Worm (Caenorhabditis elegans) whole organism, L4 larva: Measurements from ENCODE around the gene ttr-48.
A peak's percentile ranks its signal among the peaks of the same experiment; 100 is the strongest.

Experiments
- D1046.2 ChIP-seq: fragments of 200-800 bp; sonication (Bioruptor generic); IDR thresholded peaks from 2 replicates; pipeline ENCODE4 v1.3.6; 2022; ENCODE audit warnings: missing genetic modification characterization, missing compliant biosample characterization
- F10B5.3 ChIP-seq: sonication (generic microtip); optimal IDR thresholded peaks from 2 replicates; lab custom pipeline; 2016; ENCODE audit warnings: mild to moderate bottlenecking, missing genetic modification characterization, missing compliant biosample characterization
- F37D6.2 ChIP-seq: sonication (generic microtip); optimal IDR thresholded peaks from 2 replicates; lab custom pipeline; 2016; ENCODE audit warnings: mild to moderate bottlenecking, missing genetic modification characterization, missing compliant biosample characterization
- F49E8.2 ChIP-seq: sonication (generic microtip); optimal IDR thresholded peaks from 2 replicates; lab custom pipeline; 2016; ENCODE audit warnings: missing compliant biosample characterization, mild to moderate bottlenecking, missing genetic modification characterization, borderline replicate concordance
- T20F7.1 ChIP-seq: fragments of 200-800 bp; sonication (Bioruptor generic); optimal IDR thresholded peaks from 2 replicates; lab custom pipeline; 2018; ENCODE audit warnings: mild to moderate bottlenecking, missing genetic modification characterization, missing compliant biosample characterization
- Y5F2A.4 ChIP-seq: fragments of 200-800 bp; sonication (Bioruptor generic); optimal IDR thresholded peaks from 2 replicates; lab custom pipeline; 2018; ENCODE audit warnings: mild to moderate bottlenecking, missing genetic modification characterization, missing compliant biosample characterization
- aha-1 ChIP-seq: fragments of 150-350 bp; peaks from one replicate; lab custom pipeline; 2014; ENCODE audit warnings: missing biosample characterization, missing genetic modification characterization
- arid-1 ChIP-seq: fragments of 200-800 bp; sonication (Bioruptor generic); conservative IDR thresholded peaks from 2 replicates; pipeline ENCODE4 v1.3.6; 2022; ENCODE audit warnings: missing genetic modification reagents, missing genetic modification characterization, missing compliant biosample characterization
- ces-1 ChIP-seq: fragments of 150-350 bp; sonication (generic microtip); optimal IDR thresholded peaks from 4 replicates; lab custom pipeline; 2014; ENCODE audit warnings: missing biosample characterization, missing genetic modification reagents, missing genetic modification characterization
- daf-16 ChIP-seq, 3 experiments: sonication (generic microtip); optimal IDR thresholded peaks; 2 replicates each; lab custom pipeline; 2016 to 2017; ENCODE audit warnings: missing genetic modification characterization in 3 of 3, missing genetic modification reagents in 3 of 3, mild to moderate bottlenecking in 2 of 3, missing compliant biosample characterization in 2 of 3, missing biosample characterization in 1 of 3, moderate library complexity in 1 of 3
- dmd-6 ChIP-seq: fragments of 200-800 bp; sonication (Bioruptor generic); IDR thresholded peaks from 2 replicates; pipeline ENCODE4 v1.3.6; 2022; ENCODE audit warnings: missing genetic modification reagents, missing genetic modification characterization, missing compliant biosample characterization
- dmd-8 ChIP-seq: fragments of 200-800 bp; sonication (Bioruptor generic); IDR thresholded peaks from 2 replicates; pipeline ENCODE4 v1.3.6; 2022; ENCODE audit warnings: missing genetic modification characterization, missing compliant biosample characterization
- dve-1 ChIP-seq: sonication (generic microtip); optimal IDR thresholded peaks from 2 replicates; lab custom pipeline; 2017; ENCODE audit warnings: antibody characterized with exemption, mild to moderate bottlenecking, missing genetic modification characterization, missing compliant biosample characterization; ENCODE audit not compliant: insufficient read depth
- egl-27 ChIP-seq: sonication (generic microtip); optimal IDR thresholded peaks from 3 replicates; lab custom pipeline; 2017; ENCODE audit warnings: missing biosample characterization, missing genetic modification reagents, missing genetic modification characterization
- egl-43 ChIP-seq: fragments of 200-800 bp; sonication (Bioruptor generic); IDR thresholded peaks from 2 replicates; pipeline ENCODE4 v1.3.6; 2022; ENCODE audit warnings: missing genetic modification reagents, missing genetic modification characterization, missing compliant biosample characterization
- hlh-11 ChIP-seq: fragments of 200-800 bp; sonication (Bioruptor generic); optimal IDR thresholded peaks from 2 replicates; lab custom pipeline; 2018; ENCODE audit warnings: mild to moderate bottlenecking, missing genetic modification characterization, missing compliant biosample characterization
- hlh-30 ChIP-seq: sonication (generic microtip); optimal IDR thresholded peaks from 2 replicates; lab custom pipeline; 2017; ENCODE audit warnings: antibody characterized with exemption, mild to moderate bottlenecking, missing genetic modification characterization, missing compliant biosample characterization; ENCODE audit not compliant: insufficient read depth
- jun-1 ChIP-seq: fragments of 150-350 bp; optimal IDR thresholded peaks from 2 replicates; lab custom pipeline; 2014; ENCODE audit warnings: missing biosample characterization, missing genetic modification reagents, missing genetic modification characterization
- lin-38 ChIP-seq: fragments of 200-800 bp; sonication (Bioruptor generic); IDR thresholded peaks from 2 replicates; pipeline ENCODE4 v1.3.6; 2022; ENCODE audit warnings: missing genetic modification reagents, missing genetic modification characterization, missing compliant biosample characterization
- madf-5 ChIP-seq, 2 experiments: fragments of 200-800 bp; sonication (Bioruptor generic); IDR thresholded peaks; 2 replicates each; pipeline ENCODE4 v1.3.6; 2022; ENCODE audit warnings: missing compliant biosample characterization in 2 of 2, missing genetic modification characterization in 2 of 2
- mdl-1 ChIP-seq, 2 experiments: fragments of 150-350 bp in 1 of 2; sonication (generic microtip) in 1 of 2; optimal IDR thresholded peaks; 2 replicates each; lab custom pipeline; 2014 to 2017; ENCODE audit warnings: missing biosample characterization in 2 of 2, missing genetic modification characterization in 2 of 2
- mes-2 ChIP-seq: sonication (generic microtip); optimal IDR thresholded peaks from 2 replicates; lab custom pipeline; 2016; ENCODE audit warnings: missing genotype, mild to moderate bottlenecking, missing genetic modification characterization, missing compliant biosample characterization; ENCODE audit not compliant: poor library complexity, severe bottlenecking
- mxl-3 ChIP-seq: fragments of 200-800 bp; sonication (Bioruptor generic); optimal IDR thresholded peaks from 2 replicates; lab custom pipeline; 2018; ENCODE audit warnings: mild to moderate bottlenecking, missing genetic modification characterization, missing compliant biosample characterization
- nhr-102 ChIP-seq: sonication (generic microtip); optimal IDR thresholded peaks from 2 replicates; lab custom pipeline; 2016; ENCODE audit warnings: mild to moderate bottlenecking, missing genetic modification characterization, moderate library complexity, missing compliant biosample characterization
- nhr-11 ChIP-seq: fragments of 150-350 bp; optimal IDR thresholded peaks from 2 replicates; lab custom pipeline; 2014; ENCODE audit warnings: missing biosample characterization, missing genetic modification characterization
- nhr-28 ChIP-seq: fragments of 150-350 bp; optimal IDR thresholded peaks from 2 replicates; lab custom pipeline; 2014; ENCODE audit warnings: missing biosample characterization, missing genetic modification characterization
- nhr-48 ChIP-seq: sonication (generic microtip); optimal IDR thresholded peaks from 2 replicates; lab custom pipeline; 2016; ENCODE audit warnings: mild to moderate bottlenecking, missing genetic modification characterization, missing compliant biosample characterization
- nhr-77 ChIP-seq: fragments of 150-350 bp; optimal IDR thresholded peaks from 2 replicates; lab custom pipeline; 2014; ENCODE audit warnings: missing biosample characterization, missing genetic modification characterization
- php-3 ChIP-seq: fragments of 200-800 bp; sonication (Bioruptor generic); IDR thresholded peaks from 2 replicates; pipeline ENCODE4 v1.3.6; 2022; ENCODE audit warnings: missing genetic modification reagents, missing genetic modification characterization, missing compliant biosample characterization
- pqm-1 ChIP-seq: sonication (generic microtip); optimal IDR thresholded peaks from 2 replicates; lab custom pipeline; 2017; ENCODE audit warnings: missing biosample characterization, missing genetic modification characterization
- set-16 ChIP-seq: fragments of 200-800 bp; sonication (Bioruptor generic); IDR thresholded peaks from 2 replicates; pipeline ENCODE4 v1.3.6; 2022; ENCODE audit warnings: missing genetic modification reagents, missing genetic modification characterization, missing compliant biosample characterization
- snpc-4 ChIP-seq: fragments of 150-350 bp; optimal IDR thresholded peaks from 2 replicates; lab custom pipeline; 2014; ENCODE audit warnings: missing biosample characterization, missing genetic modification characterization
- spr-3 ChIP-seq: fragments of 200-800 bp; sonication (Bioruptor generic); optimal IDR thresholded peaks from 2 replicates; lab custom pipeline; 2018; ENCODE audit warnings: mild to moderate bottlenecking, missing genetic modification characterization, missing compliant biosample characterization
- unc-130 ChIP-seq: sonication (generic microtip); optimal IDR thresholded peaks from 2 replicates; lab custom pipeline; 2016; ENCODE audit warnings: missing genetic modification reagents, missing genetic modification characterization, missing compliant biosample characterization
- unc-39 ChIP-seq: sonication (generic microtip); optimal IDR thresholded peaks from 2 replicates; lab custom pipeline; 2017; ENCODE audit warnings: missing biosample characterization, missing genetic modification characterization
- unc-62 ChIP-seq, 3 experiments: fragments of 150-350 bp in 1 of 3; sonication (generic microtip); optimal IDR thresholded peaks in 2 of 3; peaks in 1 of 3; 1 replicate in 1 of 3; 2 replicates in 2 of 3; lab custom pipeline; 2014 to 2017; ENCODE audit warnings: missing biosample characterization in 3 of 3, missing genetic modification characterization in 3 of 3, missing genetic modification reagents in 3 of 3, missing genotype in 1 of 3
- vab-7 ChIP-seq: fragments of 200-800 bp; sonication (Bioruptor generic); IDR thresholded peaks from 2 replicates; pipeline ENCODE4 v1.3.6; 2022; ENCODE audit warnings: missing genetic modification reagents, missing genetic modification characterization, missing compliant biosample characterization
- zfp-3 ChIP-seq: fragments of 200-800 bp; sonication (Bioruptor generic); conservative IDR thresholded peaks from 2 replicates; pipeline ENCODE4 v1.3.6; 2022; ENCODE audit warnings: missing genetic modification reagents, missing genetic modification characterization, missing compliant biosample characterization
- zip-11 ChIP-seq: fragments of 200-800 bp; sonication (Bioruptor generic); IDR thresholded peaks from 2 replicates; pipeline ENCODE4 v1.3.6; 2022; ENCODE audit warnings: missing genetic modification characterization, missing compliant biosample characterization
- ztf-11 ChIP-seq: fragments of 150-350 bp; optimal IDR thresholded peaks from 2 replicates; lab custom pipeline; 2014; ENCODE audit warnings: missing biosample characterization, missing genetic modification characterization

ttr-48 gene

ce11 chrX:3823869-3824268, 18.4 kb downstream of the ttr-48 start (continued):
- peak; percentile 89 for TF ChIP-seq pqm-1 (tag; lab: Kevin White, UChicago)
- TF ChIP-seq spr-3 (GFP tag; lab: Kevin White, UChicago) = no peak
- no peak for TF ChIP-seq zfp-3
- TF ChIP-seq set-16 (GFP tag; lab: Robert Waterston, UW) = no peak
- no peak for TF ChIP-seq snpc-4 (tag; lab: Kevin White, UChicago)
- TF ChIP-seq unc-130 (GFP tag; lab: Kevin White, UChicago) = no peak
- no peak for TF ChIP-seq F49E8.2 (tag; lab: Kevin White, UChicago)
- no peak for TF ChIP-seq lin-38 (GFP tag; lab: Robert Waterston, UW)
- no peak for TF ChIP-seq vab-7 (GFP tag; lab: Robert Waterston, UW)
- TF ChIP-seq nhr-48 = peak; percentile 87
- TF ChIP-seq nhr-77 (tag; lab: Kevin White, UChicago) = peak; percentile 81
- no peak for TF ChIP-seq egl-27 (tag; lab: Kevin White, UChicago)
- no peak for TF ChIP-seq dmd-8 (GFP tag; lab: Robert Waterston, UW)
- no peak for TF ChIP-seq unc-39 (tag; lab: Kevin White, UChicago)
- no peak for TF ChIP-seq jun-1 (tag; lab: Kevin White, UChicago)

DNA sequence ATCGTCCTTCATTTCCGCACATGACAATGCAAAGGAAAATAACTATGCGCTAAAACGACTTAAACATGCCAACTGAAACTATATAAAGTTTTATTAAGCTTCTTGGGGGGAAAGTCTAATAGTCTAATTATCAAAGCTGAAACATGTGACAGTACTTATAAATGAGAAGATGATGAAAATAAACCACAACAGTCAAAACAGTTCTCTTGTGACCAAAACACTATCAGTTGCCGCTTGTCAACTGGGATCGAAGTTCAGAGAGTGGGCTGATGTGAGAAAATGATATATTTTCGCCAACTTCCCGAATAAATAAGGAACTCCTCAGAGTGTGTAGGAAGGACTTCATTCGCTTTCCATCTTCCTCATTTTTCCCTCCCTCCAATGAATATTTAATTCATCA, 20.2 kb downstream of the ttr-48 start:
- TF ChIP-seq dmd-6 (GFP tag; lab: Robert Waterston, UW) (peak; percentile 50; the same call in 1 of the 2 replicates), nhr-102 (tag; lab: Kevin White, UChicago) (peak; percentile 25), arid-1 (GFP tag; lab: Robert Waterston, UW) (no peak), hlh-11 (peak; percentile 44), hlh-30 (tag; lab: Kevin White, UChicago) (peak; percentile 52), D1046.2 (GFP tag; lab: Robert Waterston, UW) (no peak), ces-1 (no peak), nhr-77 (tag; lab: Kevin White, UChicago) (peak; percentile 36), T20F7.1 (GFP tag; lab: Kevin White, UChicago) (peak; percentile 24), zip-11 (GFP tag; lab: Robert Waterston, UW) (no peak), egl-27 (tag; lab: Kevin White, UChicago) (no peak), egl-43 (GFP tag; lab: Robert Waterston, UW) (no peak), daf-16 (GFP tag; optimal IDR thresholded peaks at IDR 0.05; lab: Kevin White, UChicago) (no peak), daf-16 (tag; optimal IDR thresholded peaks at IDR 0.05; lab: Kevin White, UChicago) (peak; percentile 79), dve-1 (tag; lab: Kevin White, UChicago) (peak; percentile 71), nhr-28 (tag; lab: Kevin White, UChicago) (peak; percentile 58), unc-62 (GFP tag; optimal IDR thresholded peaks at IDR 0.05 in 1 of 2; lab: Kevin White, UChicago) (peak in 1 of 2 experiments; percentile 54), unc-62 (tag; optimal IDR thresholded peaks at IDR 0.05; lab: Kevin White, UChicago) (no peak), snpc-4 (tag; lab: Kevin White, UChicago) (no peak), mdl-1 (tag; optimal IDR thresholded peaks at IDR 0.05; lab: Kevin White, UChicago) (peak in 1 of 2 experiments; percentile 42), php-3 (peak; percentile 67; the same call in 1 of the 2 replicates)

- peak in 1 of 2 experiments; percentile 33 for TF ChIP-seq unc-62 (GFP tag; optimal IDR thresholded peaks at IDR 0.05 in 1 of 2; lab: Kevin White, UChicago)
- no peak for TF ChIP-seq unc-62 (tag; optimal IDR thresholded peaks at IDR 0.05; lab: Kevin White, UChicago)
- peak; percentile 19 for TF ChIP-seq mes-2 (tag; lab: Kevin White, UChicago)
- TF ChIP-seq madf-5 (GFP tag; IDR thresholded peaks at IDR 0.05; lab: Robert Waterston, UW) = no peak
- TF ChIP-seq F10B5.3 (tag; lab: Kevin White, UChicago) = no peak
- no peak for TF ChIP-seq F37D6.2 (tag; lab: Kevin White, UChicago)
- TF ChIP-seq aha-1 (tag; lab: Kevin White, UChicago) = peak; percentile 93
- TF ChIP-seq egl-43 (GFP tag; lab: Robert Waterston, UW) = 0 out of 2 replicates have a peak, but pooled peaks have one; percentile 28
- no peak for TF ChIP-seq T20F7.1 (GFP tag; lab: Kevin White, UChicago)
- TF ChIP-seq mxl-3 (GFP tag; lab: Kevin White, UChicago) = no peak
- no peak for TF ChIP-seq nhr-11
- no peak for TF ChIP-seq D1046.2 (GFP tag; lab: Robert Waterston, UW)
- no peak for TF ChIP-seq ztf-11 (tag; lab: Kevin White, UChicago)
- TF ChIP-seq snpc-4 (tag; lab: Kevin White, UChicago) = no peak
- peak; percentile 38 for TF ChIP-seq Y5F2A.4 (GFP tag; lab: Kevin White, UChicago)
Observed at ce11 chrX:3821609-3822008, 20.6 kb downstream of the ttr-48 start.
